Worm (Caenorhabditis elegans): Measurements from ENCODE around the gene M70.1.

M70.1 gene

ce11 chrIV:2220147-2220546 is 25.5 kb upstream of the M70.1 start (continued):
- TF ChIP-seq lin-39 (tag; optimal IDR thresholded peaks at IDR 0.05) = no peak
- TF ChIP-seq nhr-237 (tag; optimal IDR thresholded peaks at IDR 0.05) = no peak
- peak; percentile 76 for TF ChIP-seq nhr-20 (tag; optimal IDR thresholded peaks at IDR 0.05)
- no peak for TF ChIP-seq pqm-1 (tag; optimal IDR thresholded peaks at IDR 0.05)
- TF ChIP-seq sox-4 (tag; optimal IDR thresholded peaks at IDR 0.05) = no peak
- no peak for TF ChIP-seq ceh-90 (tag; optimal IDR thresholded peaks at IDR 0.05)
- TF ChIP-seq unc-30 (tag; optimal IDR thresholded peaks at IDR 0.05) = no peak
- TF ChIP-seq nhr-47 (tag; optimal IDR thresholded peaks at IDR 0.05) = peak; percentile 56
- TF ChIP-seq elt-3 (tag; optimal IDR thresholded peaks at IDR 0.05) = peak in 1 of 6 experiments; percentile 74
- TF ChIP-seq sptf-1 (tag; optimal IDR thresholded peaks at IDR 0.05) = no peak
- peak; percentile 9 for TF ChIP-seq ztf-4 (tag; optimal IDR thresholded peaks at IDR 0.05)
- peak; percentile 52 for TF ChIP-seq grh-1 (GFP tag; IDR thresholded peaks at IDR 0.05)
- TF ChIP-seq tbx-2 (tag; optimal IDR thresholded peaks at IDR 0.05) = peak; percentile 55
- TF ChIP-seq ets-5 (GFP tag; IDR thresholded peaks at IDR 0.05) = no peak
- TF ChIP-seq nhr-90 (tag; optimal IDR thresholded peaks at IDR 0.05; ENCODE audit: poor library complexity) = peak; percentile 75
- no peak for TF ChIP-seq egl-27 (tag; optimal IDR thresholded peaks at IDR 0.05)
- TF ChIP-seq lir-3 (tag; optimal IDR thresholded peaks at IDR 0.05; ENCODE audit: poor library complexity) = no peak
- TF ChIP-seq F16B12.6 (tag; optimal IDR thresholded peaks at IDR 0.05) = no peak
- TF ChIP-seq aly-2 (tag; optimal IDR thresholded peaks at IDR 0.05) = no peak
- peak; percentile 74 for TF ChIP-seq unc-130 (tag; optimal IDR thresholded peaks at IDR 0.05)
- no peak for TF ChIP-seq dsc-1 (tag; optimal IDR thresholded peaks at IDR 0.05)
- TF ChIP-seq efl-3 (GFP tag; optimal IDR thresholded peaks at IDR 0.05) = no peak
- TF ChIP-seq mef-2 (tag; optimal IDR thresholded peaks at IDR 0.05) = no peak
- no peak for TF ChIP-seq vab-15 (tag; optimal IDR thresholded peaks at IDR 0.05)
- TF ChIP-seq isw-1 (GFP tag; IDR thresholded peaks at IDR 0.05) = no peak
- no peak for TF ChIP-seq hlh-4 (tag; optimal IDR thresholded peaks at IDR 0.05)
- TF ChIP-seq skn-1 (tag; optimal IDR thresholded peaks at IDR 0.05) = peak; percentile 60
- TF ChIP-seq unc-98 (GFP tag; IDR thresholded peaks at IDR 0.05) = peak; percentile 21; the same call in 1 of the 2 replicates
- TF ChIP-seq ceh-82 (tag; optimal IDR thresholded peaks at IDR 0.05) = peak in 1 of 3 experiments; percentile 13
- peak; percentile 74 for TF ChIP-seq ama-1 (optimal IDR thresholded peaks at IDR 0.05)
- TF ChIP-seq ztf-11 (tag; optimal IDR thresholded peaks at IDR 0.05) = peak in 1 of 2 experiments; percentile 22
- TF ChIP-seq snpc-4 (tag; optimal IDR thresholded peaks at IDR 0.05) = peak; percentile 37
- TF ChIP-seq dpl-1 (GFP tag; optimal IDR thresholded peaks at IDR 0.05) = peak; percentile 29 to 68 (median 46)
- no peak for TF ChIP-seq irx-1 (tag; optimal IDR thresholded peaks at IDR 0.05)
- TF ChIP-seq ceh-63 (GFP tag; optimal IDR thresholded peaks at IDR 0.05) = no peak
- peak; percentile 68 for TF ChIP-seq lin-13 (GFP tag; optimal IDR thresholded peaks at IDR 0.05)
- TF ChIP-seq nhr-71 (tag; optimal IDR thresholded peaks at IDR 0.05) = peak; percentile 81
- TF ChIP-seq nhr-76 (tag; optimal IDR thresholded peaks at IDR 0.05) = no peak
- TF ChIP-seq ces-1 (GFP tag; optimal IDR thresholded peaks at IDR 0.05) = no peak
- no peak for TF ChIP-seq zag-1 (tag; optimal IDR thresholded peaks at IDR 0.05)
- TF ChIP-seq nhr-77 (tag; optimal IDR thresholded peaks at IDR 0.05) = no peak
- peak; percentile 47 to 65 for TF ChIP-seq efl-1 (optimal IDR thresholded peaks at IDR 0.05)
- TF ChIP-seq efl-1 (GFP tag; optimal IDR thresholded peaks at IDR 0.05 in 1 of 2) = peak; percentile 38 to 95
- TF ChIP-seq swsn-7 (tag; optimal IDR thresholded peaks at IDR 0.05) = peak; percentile 38
- no peak for TF ChIP-seq egl-13 (tag; optimal IDR thresholded peaks at IDR 0.05)
- no peak for TF ChIP-seq elt-2 (tag; optimal IDR thresholded peaks at IDR 0.05)
- no peak for TF ChIP-seq nhr-12 (tag; optimal IDR thresholded peaks at IDR 0.05)
- no peak for TF ChIP-seq Y116A8C.19 (tag; optimal IDR thresholded peaks at IDR 0.05; ENCODE audit: borderline replicate concordance)
- peak; percentile 57 for TF ChIP-seq mep-1 (tag; optimal IDR thresholded peaks at IDR 0.05)
- TF ChIP-seq xbp-1 (tag; optimal IDR thresholded peaks at IDR 0.05) = peak; percentile 26
- TF ChIP-seq nhr-19 (GFP tag; conservative IDR thresholded peaks at IDR 0.05) = peak; percentile 66
- TF ChIP-seq fkh-8 (tag; optimal IDR thresholded peaks at IDR 0.05) = peak; percentile 13
- peak; percentile 16 for TF ChIP-seq C04F5.9 (tag; optimal IDR thresholded peaks at IDR 0.05)
- no peak for TF ChIP-seq nhr-11 (tag; optimal IDR thresholded peaks at IDR 0.05)
